Fruit fly (Drosophila melanogaster): Measurements from ENCODE around the gene Unc-76.

Gene Unc-76

DNA sequence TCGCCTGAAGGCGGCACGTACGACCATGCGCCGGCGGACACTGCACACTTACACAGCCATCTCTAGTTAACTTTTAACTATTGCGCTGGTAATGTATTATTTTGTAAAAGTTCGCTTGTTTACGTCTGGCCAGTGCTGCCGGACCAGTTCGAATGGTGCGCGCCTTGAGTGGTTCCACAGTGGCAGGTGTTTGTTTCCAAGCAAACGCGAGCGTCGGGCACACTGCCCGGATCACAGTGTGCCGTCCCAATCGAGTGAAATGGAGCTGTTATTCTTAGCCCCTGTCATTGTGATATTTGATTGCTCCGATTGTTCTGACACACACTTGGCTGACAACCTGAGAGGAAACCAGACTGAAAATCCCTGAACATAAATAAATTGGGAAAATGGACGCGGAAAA, 7.1 kb upstream of the Unc-76 start, which contains the start of gene CG4199 (continued):
- TF ChIP-seq nerfin-2 (GFP tag; IDR thresholded peaks at IDR 0.05; ENCODE audit: partially characterized antibody) (no peak), nmo (GFP tag; optimal IDR thresholded peaks at IDR 0.05) (peak; percentile 24), Pdp1 (GFP tag; optimal IDR thresholded peaks at IDR 0.05) (peak in 1 of 2 experiments; percentile 35), CG13624 (GFP tag; optimal IDR thresholded peaks at IDR 0.05) (peak; percentile 13), dpn (GFP tag; optimal IDR thresholded peaks at IDR 0.05) (peak in 1 of 2 experiments; percentile 17), CG1603 (tag; optimal IDR thresholded peaks at IDR 0.05) (peak; percentile 71), zen (tag; optimal IDR thresholded peaks at IDR 0.05) (no peak), lmd (GFP tag; IDR thresholded peaks at IDR 0.05) (no peak), z (GFP tag; IDR thresholded peaks at IDR 0.05) (peak; percentile 81; the same call in 2 of the 3 replicates), CG33557 (GFP tag; optimal IDR thresholded peaks at IDR 0.05) (no peak), en (GFP tag; optimal IDR thresholded peaks at IDR 0.05) (no peak), sens (GFP tag) (peak; percentile 35), CG10209 (GFP tag; optimal IDR thresholded peaks at IDR 0.05) (no peak), CTCF (GFP tag; optimal IDR thresholded peaks at IDR 0.05) (peak; percentile 51), chn (GFP tag; optimal IDR thresholded peaks at IDR 0.05) (no peak), HmgZ (tag; optimal IDR thresholded peaks at IDR 0.05) (peak; percentile 67), CG12942 (GFP tag; optimal IDR thresholded peaks at IDR 0.05) (no peak), ci (GFP tag; IDR thresholded peaks at IDR 0.05) (peak; percentile 58; the same call in 1 of the 3 replicates), zf30C (GFP tag; optimal IDR thresholded peaks at IDR 0.05) (no peak), ftz-f1 (GFP tag; optimal IDR thresholded peaks at IDR 0.05) (peak; percentile 41), BEAF-32 (GFP tag; optimal IDR thresholded peaks at IDR 0.05) (peak; percentile 49), lola (GFP tag; optimal IDR thresholded peaks at IDR 0.05) (no peak), onecut (GFP tag; IDR thresholded peaks at IDR 0.05) (peak; percentile 19; the same call in 1 of the 2 replicates), Hmr (GFP tag; optimal IDR thresholded peaks at IDR 0.05) (peak; percentile 44), CG12391 (tag; optimal IDR thresholded peaks at IDR 0.05) (no peak), CG17829 (tag; optimal IDR thresholded peaks at IDR 0.05) (peak; percentile 18), crp (GFP tag; optimal IDR thresholded peaks at IDR 0.05) (peak in 1 of 2 experiments; percentile 7), fd64A (GFP tag; optimal IDR thresholded peaks at IDR 0.05) (no peak), gcm2 (GFP tag; optimal IDR thresholded peaks at IDR 0.05) (no peak), Dip3 (GFP tag; optimal IDR thresholded peaks at IDR 0.05) (no peak), YL-1 (GFP tag; optimal IDR thresholded peaks at IDR 0.05) (peak; percentile 24), hb (GFP tag; IDR thresholded peaks at IDR 0.05; ENCODE audit: partially characterized antibody) (0 out of 3 replicates have a peak, but pooled peaks have one; percentile 36), CG13894 (tag; optimal IDR thresholded peaks at IDR 0.05) (peak; percentile 6), CG9932 (GFP tag; IDR thresholded peaks at IDR 0.05) (peak; percentile 38; the same call in 1 of the 2 replicates), sr (GFP tag; IDR thresholded peaks at IDR 0.05) (no peak), emc (GFP tag; optimal IDR thresholded peaks at IDR 0.05) (no peak), Fer1 (GFP tag; optimal IDR thresholded peaks at IDR 0.05) (peak; percentile 25), Asciz (GFP tag; optimal IDR thresholded peaks at IDR 0.05) (no peak), CG12299 (tag; optimal IDR thresholded peaks at IDR 0.05) (no peak), tio (GFP tag; optimal IDR thresholded peaks at IDR 0.05) (no peak), CG14441 (GFP tag; IDR thresholded peaks at IDR 0.05) (no peak), HmgD (GFP tag; optimal IDR thresholded peaks at IDR 0.05) (peak; percentile 27), row (GFP tag; IDR thresholded peaks at IDR 0.05) (peak; percentile 51), Side (GFP tag; optimal IDR thresholded peaks at IDR 0.05) (no peak), unc-4 (GFP tag; IDR thresholded peaks at IDR 0.05; ENCODE audit: partially characterized antibody) (peak; percentile 35; the same call in 1 of the 2 replicates), danr (GFP tag; IDR thresholded peaks at IDR 0.05) (no peak), Ets97D (GFP tag; optimal IDR thresholded peaks at IDR 0.05) (peak; percentile 41), CG9797 (GFP tag; optimal IDR thresholded peaks at IDR 0.05) (peak; percentile 77), CG6854 (GFP tag; optimal IDR thresholded peaks at IDR 0.05) (no peak)
